Worm (Caenorhabditis elegans): ENCODE results near the gene mrpl-20.

ce11 chrII:13341320-13341719 is 3.2 kb downstream of the mrpl-20 start:
- TF ChIP-seq dmd-4 (tag; optimal IDR thresholded peaks at IDR 0.05) (no peak), unc-62 (GFP tag; optimal IDR thresholded peaks at IDR 0.05) (no peak), lin-39 (tag; optimal IDR thresholded peaks at IDR 0.05) (no peak)

Measured in whole organism, L2 larva.